Worm (Caenorhabditis elegans) whole organism, early embryonic: ENCODE measurements around the gene F01F1.11.

ENCODE experiments used
- ama-1 ChIP-seq: fragments of 150-350 bp; optimal IDR thresholded peaks from 2 replicates; lab custom pipeline; 2014
- scrt-1 ChIP-seq: fragments of 200-800 bp; sonication (Bioruptor generic); IDR thresholded peaks from 2 replicates; pipeline ENCODE4 v1.3.6; 2022; ENCODE audit warnings: missing genetic modification characterization, missing compliant biosample characterization

- TF ChIP-seq ama-1 (lab: Kevin White, UChicago) (no peak), scrt-1 (GFP tag; lab: Robert Waterston, UW) (no peak)
Measured at ce11 chrIII:5874263-5874662, 2.6 kb upstream of the F01F1.11 start.
